Fruit fly (Drosophila melanogaster): ENCODE measurements around the gene rept.

Gene rept

DNA sequence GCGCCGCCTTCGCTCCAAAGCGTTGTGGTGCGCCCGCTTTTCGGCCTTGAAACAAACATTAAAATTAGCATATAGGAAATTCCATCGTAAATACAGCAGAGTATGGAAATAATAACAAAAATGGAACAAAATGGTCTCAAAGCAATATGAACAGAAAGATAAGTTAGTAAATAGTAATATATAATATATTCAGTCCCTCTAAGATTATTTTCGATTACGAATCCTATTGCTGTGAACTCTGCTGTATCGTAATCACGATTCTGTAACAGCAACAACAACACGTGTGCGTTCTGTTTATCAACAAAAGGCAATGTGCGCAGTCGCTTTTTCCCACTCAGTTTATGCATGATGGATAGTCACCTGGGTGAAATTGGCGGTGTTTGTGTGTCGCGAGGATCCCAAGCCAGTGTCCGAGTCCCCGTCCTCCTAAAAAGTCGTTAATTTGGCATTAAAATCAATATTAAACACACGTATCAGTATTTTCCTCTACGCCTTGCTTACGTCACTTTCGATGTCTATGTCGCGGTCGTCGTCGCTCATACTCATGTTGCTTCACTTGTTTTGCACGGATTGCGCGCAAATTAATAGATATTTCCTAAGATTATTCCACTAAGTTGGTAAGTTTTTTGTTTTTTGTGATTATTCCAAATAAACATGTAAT, 8.5 kb downstream of the rept start, which contains the start of the genes CG42374 and Mettl5 (continued):
- TF ChIP-seq bbx (GFP tag; IDR thresholded peaks at IDR 0.05; ENCODE audit: partially characterized antibody) (no peak), Bteb2 (GFP tag; optimal IDR thresholded peaks at IDR 0.05) (no peak), CG18619 (GFP tag; optimal IDR thresholded peaks at IDR 0.05) (peak; percentile 24), MESR4 (GFP tag; optimal IDR thresholded peaks at IDR 0.05) (peak; percentile 25), amos (GFP tag; IDR thresholded peaks at IDR 0.05; ENCODE audit: partially characterized antibody) (no peak), zfh1 (GFP tag; IDR thresholded peaks at IDR 0.05) (peak; percentile 70; the same call in 1 of the 3 replicates), CG10959 (GFP tag; IDR thresholded peaks at IDR 0.05) (no peak), CG2120 (GFP tag; optimal IDR thresholded peaks at IDR 0.05) (peak; percentile 32), CG8290 (GFP tag; optimal IDR thresholded peaks at IDR 0.05) (no peak), CG8290 (tag; optimal IDR thresholded peaks at IDR 0.05) (peak in 1 of 2 experiments; percentile 52), dysf (GFP tag; IDR thresholded peaks at IDR 0.05) (peak; percentile 70), CG11695 (GFP tag; IDR thresholded peaks at IDR 0.05) (peak; percentile 83), CG13296 (GFP tag; optimal IDR thresholded peaks at IDR 0.05) (peak; percentile 13), Sox100B (GFP tag; optimal IDR thresholded peaks at IDR 0.05) (peak; percentile 14), az2 (GFP tag; optimal IDR thresholded peaks at IDR 0.05) (peak; percentile 44), CG18011 (GFP tag; optimal IDR thresholded peaks at IDR 0.05) (peak; percentile 15), CG17359 (tag; optimal IDR thresholded peaks at IDR 0.05) (peak; percentile 45), CG11247 (GFP tag; IDR thresholded peaks at IDR 0.05) (no peak), seq (GFP tag; IDR thresholded peaks at IDR 0.05) (peak; percentile 62; the same call in 1 of the 2 replicates), nmo (GFP tag; optimal IDR thresholded peaks at IDR 0.05) (peak; percentile 15), al (GFP tag; IDR thresholded peaks at IDR 0.05) (0 out of 2 replicates have a peak, but pooled peaks have one; percentile 5), gem (tag; optimal IDR thresholded peaks at IDR 0.05) (peak; percentile 54), CG1832 (GFP tag; optimal IDR thresholded peaks at IDR 0.05) (no peak), CG3726 (GFP tag; IDR thresholded peaks at IDR 0.05) (peak; percentile 21; the same call in 1 of the 3 replicates), Pdp1 (GFP tag; optimal IDR thresholded peaks at IDR 0.05) (peak in 1 of 2 experiments; percentile 82), prd (optimal IDR thresholded peaks at IDR 0.05) (no peak), prd (GFP tag; IDR thresholded peaks at IDR 0.05) (peak; percentile 44; the same call in 1 of the 3 replicates), Taf1 (GFP tag; IDR thresholded peaks at IDR 0.05) (peak; percentile 9; the same call in 1 of the 2 replicates), Blimp-1 (GFP tag; optimal IDR thresholded peaks at IDR 0.05) (peak; percentile 18), E2f1 (GFP tag; IDR thresholded peaks at IDR 0.05) (peak; percentile 25; the same call in 1 of the 2 replicates), Myb (GFP tag; optimal IDR thresholded peaks at IDR 0.05) (no peak), CG8388 (GFP tag; optimal IDR thresholded peaks at IDR 0.05) (peak; percentile 38), sd (tag; optimal IDR thresholded peaks at IDR 0.05) (peak; percentile 27), bsh (GFP tag; optimal IDR thresholded peaks at IDR 0.05) (peak in 1 of 2 experiments; percentile 62), lmd (GFP tag; IDR thresholded peaks at IDR 0.05) (peak; percentile 37), Max (GFP tag; optimal IDR thresholded peaks at IDR 0.05) (peak; percentile 84), oc (tag; optimal IDR thresholded peaks at IDR 0.05) (no peak), CG14441 (GFP tag; IDR thresholded peaks at IDR 0.05) (peak; percentile 47; the same call in 1 of the 2 replicates), CG30403 (GFP tag; optimal IDR thresholded peaks at IDR 0.05) (peak; percentile 34), Atf3 (GFP tag; optimal IDR thresholded peaks at IDR 0.05) (no peak), ase (GFP tag; IDR thresholded peaks at IDR 0.05) (0 out of 3 replicates have a peak, but pooled peaks have one; percentile 50), NfI (GFP tag; optimal IDR thresholded peaks at IDR 0.05) (peak; percentile 30), CG5953 (GFP tag; IDR thresholded peaks at IDR 0.05) (0 out of 2 replicates have a peak, but pooled peaks have one; percentile 1), Vsx1 (GFP tag; optimal IDR thresholded peaks at IDR 0.05) (no peak), grn (GFP tag; optimal IDR thresholded peaks at IDR 0.05) (peak; percentile 59), CG3847 (GFP tag; IDR thresholded peaks at IDR 0.05) (no peak), pan (optimal IDR thresholded peaks at IDR 0.05) (no peak), pan (GFP tag; optimal IDR thresholded peaks at IDR 0.05 in 1 of 2, IDR thresholded peaks at IDR 0.05 in 1 of 2) (peak in 1 of 2 experiments; percentile 71), CG1792 (GFP tag; optimal IDR thresholded peaks at IDR 0.05) (no peak)

Data from whole organism, embryonic.